Worm (Caenorhabditis elegans) whole organism, L4 larva: ENCODE results near the gene F55B12.10.

Experiments
- D1046.2 ChIP-seq: fragments of 200-800 bp; sonication (Bioruptor generic); IDR thresholded peaks from 2 replicates; pipeline ENCODE4 v1.3.6; 2022; ENCODE audit warnings: missing genetic modification characterization, missing compliant biosample characterization
- F26F4.8 ChIP-seq: fragments of 200-800 bp; sonication (Bioruptor generic); conservative IDR thresholded peaks from 2 replicates; pipeline ENCODE4 v1.3.6; 2022; ENCODE audit warnings: missing genetic modification characterization, missing compliant biosample characterization
- F37D6.2 ChIP-seq: sonication (generic microtip); optimal IDR thresholded peaks from 2 replicates; lab custom pipeline; 2016; ENCODE audit warnings: mild to moderate bottlenecking, missing genetic modification characterization, missing compliant biosample characterization
- F49E8.2 ChIP-seq: sonication (generic microtip); optimal IDR thresholded peaks from 2 replicates; lab custom pipeline; 2016; ENCODE audit warnings: missing compliant biosample characterization, mild to moderate bottlenecking, missing genetic modification characterization, borderline replicate concordance
- Y105C5A.15 ChIP-seq: fragments of 200-800 bp; sonication (Bioruptor generic); IDR thresholded peaks from 2 replicates; pipeline ENCODE4 v1.3.6; 2022; ENCODE audit warnings: missing genetic modification characterization, missing compliant biosample characterization
- ama-1 ChIP-seq: fragments of 150-350 bp; optimal IDR thresholded peaks from 2 replicates; lab custom pipeline; 2014; ENCODE audit warnings: inconsistent platforms, mixed read lengths
- arid-1 ChIP-seq: fragments of 200-800 bp; sonication (Bioruptor generic); conservative IDR thresholded peaks from 2 replicates; pipeline ENCODE4 v1.3.6; 2022; ENCODE audit warnings: missing genetic modification reagents, missing genetic modification characterization, missing compliant biosample characterization
- attf-4 ChIP-seq: sonication (generic microtip); optimal IDR thresholded peaks from 3 replicates; lab custom pipeline; 2017; ENCODE audit warnings: missing biosample characterization, missing genetic modification characterization
- ceh-28 ChIP-seq: fragments of 150-350 bp; optimal IDR thresholded peaks from 2 replicates; lab custom pipeline; 2014; ENCODE audit warnings: missing biosample characterization, missing genetic modification reagents, missing genetic modification characterization
- cey-2 ChIP-seq: sonication (generic microtip); optimal IDR thresholded peaks from 3 replicates; lab custom pipeline; 2017; ENCODE audit warnings: missing genetic modification characterization, mild to moderate bottlenecking, missing compliant biosample characterization, antibody characterized with exemption, borderline replicate concordance; ENCODE audit not compliant: insufficient read depth
- daf-16 ChIP-seq, 3 experiments: sonication (generic microtip); optimal IDR thresholded peaks; 2 replicates each; lab custom pipeline; 2016 to 2017; ENCODE audit warnings: missing genetic modification characterization in 3 of 3, missing genetic modification reagents in 3 of 3, mild to moderate bottlenecking in 2 of 3, missing compliant biosample characterization in 2 of 3, missing biosample characterization in 1 of 3, moderate library complexity in 1 of 3
- dmd-8 ChIP-seq: fragments of 200-800 bp; sonication (Bioruptor generic); IDR thresholded peaks from 2 replicates; pipeline ENCODE4 v1.3.6; 2022; ENCODE audit warnings: missing genetic modification characterization, missing compliant biosample characterization
- dpl-1 ChIP-seq: fragments of 150-350 bp; optimal IDR thresholded peaks from 2 replicates; lab custom pipeline; 2014; ENCODE audit warnings: missing biosample characterization, missing genetic modification reagents, missing genetic modification characterization
- gei-8 ChIP-seq: fragments of 200-800 bp; sonication (Bioruptor generic); optimal IDR thresholded peaks from 2 replicates; lab custom pipeline; 2018; ENCODE audit warnings: mild to moderate bottlenecking, missing genetic modification characterization, missing compliant biosample characterization
- hlh-11 ChIP-seq: fragments of 200-800 bp; sonication (Bioruptor generic); optimal IDR thresholded peaks from 2 replicates; lab custom pipeline; 2018; ENCODE audit warnings: mild to moderate bottlenecking, missing genetic modification characterization, missing compliant biosample characterization
- hlh-30 ChIP-seq: sonication (generic microtip); optimal IDR thresholded peaks from 2 replicates; lab custom pipeline; 2017; ENCODE audit warnings: antibody characterized with exemption, mild to moderate bottlenecking, missing genetic modification characterization, missing compliant biosample characterization; ENCODE audit not compliant: insufficient read depth
- hmg-1.1 ChIP-seq: fragments of 200-800 bp; sonication (Bioruptor generic); IDR thresholded peaks from 2 replicates; pipeline ENCODE4 v1.3.6; 2022; ENCODE audit warnings: missing genetic modification reagents, missing genetic modification characterization, missing compliant biosample characterization
- jun-1 ChIP-seq: fragments of 150-350 bp; optimal IDR thresholded peaks from 2 replicates; lab custom pipeline; 2014; ENCODE audit warnings: missing biosample characterization, missing genetic modification reagents, missing genetic modification characterization
- lim-7 ChIP-seq: fragments of 200-800 bp; sonication (Bioruptor generic); IDR thresholded peaks from 2 replicates; pipeline ENCODE4 v1.3.6; 2022; ENCODE audit warnings: missing genetic modification characterization, missing compliant biosample characterization
- lin-1 ChIP-seq: fragments of 200-800 bp; sonication (Bioruptor generic); IDR thresholded peaks from 2 replicates; pipeline ENCODE4 v1.3.6; 2022; ENCODE audit warnings: missing genetic modification reagents, missing genetic modification characterization, missing compliant biosample characterization
- lsy-2 ChIP-seq, 2 experiments: fragments of 150-350 bp in 1 of 2; sonication (generic microtip) in 1 of 2; optimal IDR thresholded peaks; 2 replicates each; lab custom pipeline; 2014 to 2017; ENCODE audit warnings: missing biosample characterization in 2 of 2, missing genetic modification characterization in 2 of 2
- mdl-1 ChIP-seq, 2 experiments: fragments of 150-350 bp in 1 of 2; sonication (generic microtip) in 1 of 2; optimal IDR thresholded peaks; 2 replicates each; lab custom pipeline; 2014 to 2017; ENCODE audit warnings: missing biosample characterization in 2 of 2, missing genetic modification characterization in 2 of 2
- nhr-111 ChIP-seq: fragments of 200-800 bp; sonication (Bioruptor generic); optimal IDR thresholded peaks from 2 replicates; lab custom pipeline; 2018; ENCODE audit warnings: mild to moderate bottlenecking, missing genetic modification characterization, missing compliant biosample characterization
- nhr-237 ChIP-seq: sonication (generic microtip); optimal IDR thresholded peaks from 2 replicates; lab custom pipeline; 2017; ENCODE audit warnings: missing biosample characterization, missing genetic modification characterization
- nhr-28 ChIP-seq: fragments of 150-350 bp; optimal IDR thresholded peaks from 2 replicates; lab custom pipeline; 2014; ENCODE audit warnings: missing biosample characterization, missing genetic modification characterization
- nhr-48 ChIP-seq: sonication (generic microtip); optimal IDR thresholded peaks from 2 replicates; lab custom pipeline; 2016; ENCODE audit warnings: mild to moderate bottlenecking, missing genetic modification characterization, missing compliant biosample characterization
- pqm-1 ChIP-seq: sonication (generic microtip); optimal IDR thresholded peaks from 2 replicates; lab custom pipeline; 2017; ENCODE audit warnings: missing biosample characterization, missing genetic modification characterization
- rbr-2 ChIP-seq: sonication (generic microtip); optimal IDR thresholded peaks from 2 replicates; lab custom pipeline; 2016; ENCODE audit warnings: missing genotype, missing genetic modification characterization, missing compliant biosample characterization
- set-16 ChIP-seq: fragments of 200-800 bp; sonication (Bioruptor generic); IDR thresholded peaks from 2 replicates; pipeline ENCODE4 v1.3.6; 2022; ENCODE audit warnings: missing genetic modification reagents, missing genetic modification characterization, missing compliant biosample characterization
- snpc-4 ChIP-seq: fragments of 150-350 bp; optimal IDR thresholded peaks from 2 replicates; lab custom pipeline; 2014; ENCODE audit warnings: missing biosample characterization, missing genetic modification characterization
- tag-97 ChIP-seq: fragments of 200-800 bp; sonication (Bioruptor generic); IDR thresholded peaks from 2 replicates; pipeline ENCODE4 v1.3.6; 2022; ENCODE audit warnings: missing genetic modification characterization, missing compliant biosample characterization
- unc-62 ChIP-seq, 3 experiments: fragments of 150-350 bp in 1 of 3; sonication (generic microtip); optimal IDR thresholded peaks in 2 of 3; peaks in 1 of 3; 1 replicate in 1 of 3; 2 replicates in 2 of 3; lab custom pipeline; 2014 to 2017; ENCODE audit warnings: missing biosample characterization in 3 of 3, missing genetic modification characterization in 3 of 3, missing genetic modification reagents in 3 of 3, missing genotype in 1 of 3
- zip-11 ChIP-seq: fragments of 200-800 bp; sonication (Bioruptor generic); IDR thresholded peaks from 2 replicates; pipeline ENCODE4 v1.3.6; 2022; ENCODE audit warnings: missing genetic modification characterization, missing compliant biosample characterization
- zip-2 ChIP-seq: fragments of 150-350 bp; optimal IDR thresholded peaks from 2 replicates; lab custom pipeline; 2014; ENCODE audit warnings: missing biosample characterization, missing genetic modification characterization
- ztf-11 ChIP-seq: fragments of 150-350 bp; optimal IDR thresholded peaks from 2 replicates; lab custom pipeline; 2014; ENCODE audit warnings: missing biosample characterization, missing genetic modification characterization
- ztf-7 ChIP-seq: fragments of 150-350 bp; optimal IDR thresholded peaks from 2 replicates; lab custom pipeline; 2014; ENCODE audit warnings: missing biosample characterization, missing genetic modification characterization

F55B12.10 gene

ce11 chrV:13796246-13796776 lies 43.2 kb upstream of the F55B12.10 start, which contains the start of gene twk-32 (continued):
- peak in 1 of 2 experiments; percentile 83 for TF ChIP-seq unc-62 (GFP tag; optimal IDR thresholded peaks at IDR 0.05 in 1 of 2; lab: Kevin White, UChicago)
- no peak for TF ChIP-seq unc-62 (tag; optimal IDR thresholded peaks at IDR 0.05; lab: Kevin White, UChicago)
- no peak for TF ChIP-seq rbr-2 (tag; lab: Kevin White, UChicago)
- TF ChIP-seq mdl-1 (tag; optimal IDR thresholded peaks at IDR 0.05; lab: Kevin White, UChicago) = no peak
- 0 out of 2 replicates have a peak, but pooled peaks have one; percentile 40 for TF ChIP-seq Y105C5A.15 (GFP tag; lab: Robert Waterston, UW)
- TF ChIP-seq set-16 (GFP tag; lab: Robert Waterston, UW) = 0 out of 2 replicates have a peak, but pooled peaks have one; percentile 5
- no peak for TF ChIP-seq dmd-8 (GFP tag; lab: Robert Waterston, UW)
- TF ChIP-seq cey-2 = no peak
- no peak for TF ChIP-seq snpc-4 (tag; lab: Kevin White, UChicago)
- TF ChIP-seq ceh-28 = no peak
- no peak for TF ChIP-seq D1046.2 (GFP tag; lab: Robert Waterston, UW)
- TF ChIP-seq ama-1 (lab: Kevin White, UChicago) = peak; percentile 68
- TF ChIP-seq lim-7 = no peak
- TF ChIP-seq F49E8.2 (tag; lab: Kevin White, UChicago) = no peak
- no peak for TF ChIP-seq attf-4 (tag; lab: Kevin White, UChicago)
- no peak for TF ChIP-seq nhr-48 (tag; lab: Kevin White, UChicago)
- TF ChIP-seq ztf-7 (tag; lab: Kevin White, UChicago) = no peak
- TF ChIP-seq dpl-1 (GFP tag; lab: Kevin White, UChicago) = no peak
- no peak for TF ChIP-seq F26F4.8 (GFP tag; lab: Robert Waterston, UW)
- no peak for TF ChIP-seq arid-1
- 0 out of 2 replicates have a peak, but pooled peaks have one; percentile 23 for TF ChIP-seq hmg-1.1 (GFP tag; lab: Robert Waterston, UW)
- TF ChIP-seq tag-97 (GFP tag; lab: Robert Waterston, UW) = no peak
- TF ChIP-seq lin-1 (GFP tag; lab: Robert Waterston, UW) = no peak
- no peak for TF ChIP-seq zip-2 (tag; lab: Kevin White, UChicago)
- TF ChIP-seq nhr-237 (tag; lab: Kevin White, UChicago) = no peak
- no peak for TF ChIP-seq F37D6.2 (tag; lab: Kevin White, UChicago)
- TF ChIP-seq gei-8 (GFP tag; lab: Kevin White, UChicago) = no peak
- no peak for TF ChIP-seq nhr-111 (GFP tag; lab: Kevin White, UChicago)
- TF ChIP-seq pqm-1 (tag; lab: Kevin White, UChicago) = no peak
- TF ChIP-seq ztf-11 (tag; lab: Kevin White, UChicago) = no peak
- TF ChIP-seq, all 104 proteins: peak for 10

DNA sequence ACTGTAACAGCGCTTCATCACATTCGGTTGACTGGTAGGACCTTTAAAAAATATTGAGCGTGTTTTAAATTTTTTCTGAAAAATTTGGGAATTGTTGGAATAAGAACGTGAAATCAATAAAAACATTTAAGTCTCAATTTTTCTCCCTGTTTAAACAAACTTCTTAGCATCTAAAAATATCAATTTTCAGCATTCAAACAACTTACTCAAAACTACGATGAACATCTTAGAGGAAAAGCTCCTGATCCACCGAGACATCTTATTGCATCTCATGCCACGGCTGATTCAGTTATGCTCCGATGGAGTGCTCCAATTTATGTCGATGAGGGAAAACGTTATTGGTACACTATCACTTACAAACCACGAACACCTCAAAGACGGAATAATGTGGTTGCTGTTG lies 40.3 kb upstream of the F55B12.10 start:
- TF ChIP-seq jun-1 (tag; lab: Kevin White, UChicago) (no peak), unc-62 (GFP tag; optimal IDR thresholded peaks at IDR 0.05 in 1 of 2; lab: Kevin White, UChicago) (peak in 1 of 2 experiments; percentile 92), unc-62 (tag; optimal IDR thresholded peaks at IDR 0.05; lab: Kevin White, UChicago) (no peak)

DNA sequence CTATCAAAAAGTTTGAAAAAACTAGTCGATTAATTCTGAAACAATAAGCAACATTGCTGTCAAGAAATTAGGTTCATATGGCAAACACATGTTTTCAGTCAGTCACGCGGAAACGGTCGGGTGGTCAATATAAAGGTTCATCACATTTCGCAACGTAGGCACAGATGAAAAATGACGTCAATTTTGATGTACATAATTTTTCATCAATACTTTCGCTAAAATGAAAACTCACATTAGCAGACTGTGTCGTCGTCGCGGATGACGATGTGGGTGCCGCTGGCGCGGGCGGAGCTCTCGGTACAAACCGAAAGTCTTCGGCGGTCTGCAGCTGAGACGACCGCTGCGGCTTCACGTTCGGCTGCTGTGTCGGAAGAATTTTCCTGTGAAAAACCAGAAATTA lies 35.6 kb upstream of the F55B12.10 start, which contains the start of gene swan-2:
Gene swan-2 (minus strand): TSS at position 380 of the 400 bp plus-strand sequence.
- TF ChIP-seq hlh-30 (tag; lab: Kevin White, UChicago) (peak; percentile 36), zip-11 (GFP tag; lab: Robert Waterston, UW) (no peak), unc-62 (GFP tag; optimal IDR thresholded peaks at IDR 0.05 in 1 of 2; lab: Kevin White, UChicago) (peak in 1 of 2 experiments; percentile 82), unc-62 (tag; optimal IDR thresholded peaks at IDR 0.05; lab: Kevin White, UChicago) (no peak), set-16 (GFP tag; lab: Robert Waterston, UW) (peak; percentile 77), lsy-2 (tag; optimal IDR thresholded peaks at IDR 0.05; lab: Kevin White, UChicago) (no peak)

- peak in 1 of 2 experiments; percentile 9 for TF ChIP-seq lsy-2 (tag; optimal IDR thresholded peaks at IDR 0.05; lab: Kevin White, UChicago)
- TF ChIP-seq hlh-11 (tag; lab: Kevin White, UChicago) = peak; percentile 1
- TF ChIP-seq daf-16 (GFP tag; optimal IDR thresholded peaks at IDR 0.05; lab: Kevin White, UChicago) = peak in 1 of 2 experiments; percentile 3
- no peak for TF ChIP-seq daf-16 (tag; optimal IDR thresholded peaks at IDR 0.05; lab: Kevin White, UChicago)
- TF ChIP-seq nhr-28 (tag; lab: Kevin White, UChicago) = no peak
Measured at ce11 chrV:13807232-13807631, 32.3 kb upstream of the F55B12.10 start, which contains the start of gene swan-1. TSS of gene swan-1 (minus strand) at chrV:13807237.
